Worm (Caenorhabditis elegans) whole organism, L4 larva: ENCODE results near the gene C40A11.6.

Experiments
- F49E8.2 ChIP-seq: sonication (generic microtip); optimal IDR thresholded peaks from 2 replicates; lab custom pipeline; 2016; ENCODE audit warnings: missing compliant biosample characterization, mild to moderate bottlenecking, missing genetic modification characterization, borderline replicate concordance
- ces-1 ChIP-seq: fragments of 150-350 bp; sonication (generic microtip); optimal IDR thresholded peaks from 4 replicates; lab custom pipeline; 2014; ENCODE audit warnings: missing biosample characterization, missing genetic modification reagents, missing genetic modification characterization
- dpl-1 ChIP-seq: fragments of 150-350 bp; optimal IDR thresholded peaks from 2 replicates; lab custom pipeline; 2014; ENCODE audit warnings: missing biosample characterization, missing genetic modification reagents, missing genetic modification characterization
- lim-7 ChIP-seq: fragments of 200-800 bp; sonication (Bioruptor generic); IDR thresholded peaks from 2 replicates; pipeline ENCODE4 v1.3.6; 2022; ENCODE audit warnings: missing genetic modification characterization, missing compliant biosample characterization
- lin-39 ChIP-seq: fragments of 150-350 bp; optimal IDR thresholded peaks from 2 replicates; lab custom pipeline; 2014; ENCODE audit warnings: missing biosample characterization, missing genetic modification reagents, missing genetic modification characterization
- nhr-25 ChIP-seq: sonication (generic microtip); optimal IDR thresholded peaks from 2 replicates; lab custom pipeline; 2017; ENCODE audit warnings: missing genetic modification characterization, mild to moderate bottlenecking, missing compliant biosample characterization, antibody characterized with exemption, moderate library complexity, borderline replicate concordance; ENCODE audit not compliant: insufficient read depth
- rbr-2 ChIP-seq: sonication (generic microtip); optimal IDR thresholded peaks from 2 replicates; lab custom pipeline; 2016; ENCODE audit warnings: missing genotype, missing genetic modification characterization, missing compliant biosample characterization
- saeg-2 ChIP-seq: fragments of 200-800 bp; sonication (Bioruptor generic); IDR thresholded peaks from 2 replicates; pipeline ENCODE4 v1.3.6; 2022; ENCODE audit warnings: missing genetic modification reagents, missing genetic modification characterization, missing compliant biosample characterization
- spr-3 ChIP-seq: fragments of 200-800 bp; sonication (Bioruptor generic); optimal IDR thresholded peaks from 2 replicates; lab custom pipeline; 2018; ENCODE audit warnings: mild to moderate bottlenecking, missing genetic modification characterization, missing compliant biosample characterization

ce11 chrII:2108295-2108694 is 37.2 kb downstream of the C40A11.6 start, which contains the start of gene R52.4:
- TF ChIP-seq saeg-2 (GFP tag; lab: Robert Waterston, UW), result no peak
- TF ChIP-seq spr-3 (GFP tag; lab: Kevin White, UChicago), result no peak
- no peak for TF ChIP-seq lim-7 (GFP tag; lab: Robert Waterston, UW)
- no peak for TF ChIP-seq dpl-1 (GFP tag; lab: Kevin White, UChicago)
- TF ChIP-seq nhr-25 (tag; lab: Kevin White, UChicago), result no peak
- no peak for TF ChIP-seq ces-1 (GFP tag; lab: Kevin White, UChicago)
- no peak for TF ChIP-seq F49E8.2 (tag; lab: Kevin White, UChicago)
- no peak for TF ChIP-seq rbr-2 (tag; lab: Kevin White, UChicago)
- no peak for TF ChIP-seq lin-39 (tag; lab: Kevin White, UChicago)
